Fruit fly (Drosophila melanogaster) whole organism, prepupa: ENCODE data around the gene CG5214.
A peak's percentile ranks its signal among the peaks of the same experiment; 100 is the strongest.

ENCODE experiments used
- Blimp-1 ChIP-seq: fragments of 200-800 bp; sonication (Bioruptor generic); optimal IDR thresholded peaks from 3 replicates; lab custom pipeline; 2017; ENCODE audit warnings: missing biosample characterization, missing genetic modification characterization, mild to moderate bottlenecking, moderate library complexity, missing genetic modification reagents
- CG16779 ChIP-seq: fragments of 200-800 bp; sonication (Bioruptor generic); optimal IDR thresholded peaks from 3 replicates; lab custom pipeline; 2017; ENCODE audit warnings: missing biosample characterization, mild to moderate bottlenecking, missing genetic modification characterization
- CG4318 ChIP-seq: fragments of 200-800 bp; sonication (Bioruptor generic); optimal IDR thresholded peaks from 3 replicates; lab custom pipeline; 2017; ENCODE audit warnings: missing biosample characterization, mild to moderate bottlenecking, missing genetic modification characterization
- CG6854 ChIP-seq: fragments of 200-800 bp; sonication (Bioruptor generic); optimal IDR thresholded peaks from 2 replicates; lab custom pipeline; 2017; ENCODE audit warnings: missing biosample characterization, mild to moderate bottlenecking, missing genetic modification characterization
- CG8319 ChIP-seq: fragments of 200-800 bp; sonication (Bioruptor generic); optimal IDR thresholded peaks from 3 replicates; lab custom pipeline; 2016; ENCODE audit warnings: missing biosample characterization, missing genetic modification characterization
- Eip75B ChIP-seq: fragments of 200-800 bp; sonication (Bioruptor generic); optimal IDR thresholded peaks from 3 replicates; lab custom pipeline; 2016; ENCODE audit warnings: missing biosample characterization, missing genetic modification characterization
- Eip78C ChIP-seq: fragments of 200-800 bp; sonication (Bioruptor generic); peaks from one replicate; lab custom pipeline; 2016; ENCODE audit warnings: missing biosample characterization, missing genetic modification characterization
- Ets21C ChIP-seq: fragments of 200-800 bp; sonication (Bioruptor generic); optimal IDR thresholded peaks from 3 replicates; lab custom pipeline; 2016; ENCODE audit warnings: missing biosample characterization, missing genetic modification characterization
- Hr39 ChIP-seq: fragments of 200-800 bp; sonication (Bioruptor generic); optimal IDR thresholded peaks from 2 replicates; lab custom pipeline; 2016; ENCODE audit warnings: missing biosample characterization, missing genetic modification characterization
- Met ChIP-seq: fragments of 200-800 bp; sonication (Bioruptor generic); optimal IDR thresholded peaks from 3 replicates; lab custom pipeline; 2016; ENCODE audit warnings: missing biosample characterization, missing genetic modification characterization
- dac ChIP-seq: fragments of 200-800 bp; sonication (Bioruptor generic); optimal IDR thresholded peaks from 2 replicates; lab custom pipeline; 2017; ENCODE audit warnings: missing biosample characterization, mild to moderate bottlenecking, missing genetic modification characterization
- svp ChIP-seq: fragments of 200-800 bp; sonication (Bioruptor generic); peaks from one replicate; lab custom pipeline; 2016; ENCODE audit warnings: missing biosample characterization, missing genetic modification characterization

- TF ChIP-seq dac (GFP tag; lab: Kevin White, UChicago) = no peak
- TF ChIP-seq CG8319 = no peak
- TF ChIP-seq CG4318 (GFP tag; lab: Kevin White, UChicago) = no peak
- peak; percentile 64 for TF ChIP-seq Met (GFP tag; lab: Kevin White, UChicago)
- TF ChIP-seq svp (GFP tag; lab: Kevin White, UChicago) = peak; percentile 74
- peak; percentile 28 for TF ChIP-seq Ets21C
- TF ChIP-seq CG16779 (tag; lab: Kevin White, UChicago) = no peak
- TF ChIP-seq Hr39 (GFP tag; lab: Kevin White, UChicago) = peak; percentile 12
- TF ChIP-seq Eip78C = peak; percentile 85
- TF ChIP-seq Eip75B (GFP tag; lab: Kevin White, UChicago) = peak; percentile 59
- peak; percentile 66 for TF ChIP-seq CG6854 (GFP tag; lab: Kevin White, UChicago)
- TF ChIP-seq Blimp-1 (GFP tag; lab: Kevin White, UChicago) = no peak
These were observed 34.2 kb upstream of the CG5214 start, which contains the start of the genes SdhC and Tctp for dm6 chr3R:11209801-11210402.
